Worm (Caenorhabditis elegans): Measurements from ENCODE around the gene F20G2.5.

F20G2.5 gene

DNA sequence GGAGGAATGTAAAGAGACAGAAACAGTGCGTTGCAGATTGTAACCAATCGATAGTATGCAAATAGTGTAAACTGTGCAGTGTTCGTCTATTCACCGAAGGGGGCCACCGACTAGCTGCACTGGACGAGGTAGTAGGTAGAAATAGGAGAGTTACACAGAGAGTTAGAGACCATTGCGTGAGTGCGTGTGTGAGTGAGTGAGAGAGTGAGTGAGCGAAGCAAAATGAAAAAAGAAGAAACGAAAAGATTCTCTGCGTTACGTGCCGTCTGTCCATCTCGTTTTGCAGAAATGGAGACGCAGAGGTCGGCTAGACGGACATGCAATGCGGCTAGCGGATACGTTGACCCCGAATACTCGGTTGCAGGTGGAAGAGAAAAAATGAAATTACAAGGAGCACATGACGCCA lies 37.2 kb downstream of the F20G2.5 start (continued):
- peak in 1 of 2 experiments; percentile 91 for TF ChIP-seq hif-1 (tag; optimal IDR thresholded peaks at IDR 0.05)
- TF ChIP-seq unc-62 (GFP tag; optimal IDR thresholded peaks at IDR 0.05 in 1 of 2): peak in 1 of 2 experiments; percentile 94
- no peak for TF ChIP-seq unc-62 (tag; optimal IDR thresholded peaks at IDR 0.05)
- TF ChIP-seq ZK337.2 (GFP tag; IDR thresholded peaks at IDR 0.05): no peak
- TF ChIP-seq nhr-28 (tag; optimal IDR thresholded peaks at IDR 0.05): peak; percentile 66
- 0 out of 2 replicates have a peak, but pooled peaks have one; percentile 27 for TF ChIP-seq F44E2.7 (GFP tag; IDR thresholded peaks at IDR 0.05)
- peak; percentile 17; the same call in 1 of the 2 replicates for TF ChIP-seq set-16 (GFP tag; IDR thresholded peaks at IDR 0.05)
- TF ChIP-seq F26F4.8 (GFP tag; conservative IDR thresholded peaks at IDR 0.05): no peak
- no peak for TF ChIP-seq zip-2 (tag; optimal IDR thresholded peaks at IDR 0.05)
- TF ChIP-seq lin-29 (GFP tag; IDR thresholded peaks at IDR 0.05): no peak
- peak; percentile 79 for TF ChIP-seq nhr-11 (tag; optimal IDR thresholded peaks at IDR 0.05)
- TF ChIP-seq egl-43 (GFP tag; IDR thresholded peaks at IDR 0.05): peak; percentile 55; the same call in 1 of the 2 replicates
- no peak for TF ChIP-seq lin-15B (tag; optimal IDR thresholded peaks at IDR 0.05)
- TF ChIP-seq ceh-28 (tag; optimal IDR thresholded peaks at IDR 0.05): peak; percentile 16
- TF ChIP-seq nhr-77 (tag; optimal IDR thresholded peaks at IDR 0.05): peak; percentile 21
- TF ChIP-seq ceh-20 (GFP tag; IDR thresholded peaks at IDR 0.05): peak; percentile 25; the same call in 1 of the 2 replicates
- no peak for TF ChIP-seq duxl-1 (tag; optimal IDR thresholded peaks at IDR 0.05; ENCODE audit: poor library complexity)
- TF ChIP-seq D1046.2 (GFP tag; IDR thresholded peaks at IDR 0.05): no peak
- TF ChIP-seq ces-1 (GFP tag; optimal IDR thresholded peaks at IDR 0.05): no peak
- no peak for TF ChIP-seq ama-1 (optimal IDR thresholded peaks at IDR 0.05)
- no peak for TF ChIP-seq pha-4 (GFP tag; IDR thresholded peaks at IDR 0.05)
- peak; percentile 28 for TF ChIP-seq pha-4 (tag; optimal IDR thresholded peaks at IDR 0.05)
- peak; percentile 66; the same call in 1 of the 2 replicates for TF ChIP-seq ctbp-1 (GFP tag; IDR thresholded peaks at IDR 0.05)
- peak; percentile 28 for TF ChIP-seq nhr-25 (tag; optimal IDR thresholded peaks at IDR 0.05; ENCODE audit: borderline replicate concordance, insufficient read depth)
- TF ChIP-seq madf-5 (GFP tag; IDR thresholded peaks at IDR 0.05): no peak
- TF ChIP-seq arid-1 (GFP tag; conservative IDR thresholded peaks at IDR 0.05): no peak
- no peak for TF ChIP-seq nhr-76 (tag; optimal IDR thresholded peaks at IDR 0.05)
- peak; percentile 49 for TF ChIP-seq hlh-30 (tag; optimal IDR thresholded peaks at IDR 0.05; ENCODE audit: insufficient read depth)
- peak; percentile 83 for TF ChIP-seq hlh-11 (tag; optimal IDR thresholded peaks at IDR 0.05)
- no peak for TF ChIP-seq mxl-2 (GFP tag; conservative IDR thresholded peaks at IDR 0.05)
- TF ChIP-seq php-3 (GFP tag; IDR thresholded peaks at IDR 0.05): no peak
- TF ChIP-seq nhr-237 (tag; optimal IDR thresholded peaks at IDR 0.05): no peak
- TF ChIP-seq dpl-1 (GFP tag; optimal IDR thresholded peaks at IDR 0.05): peak; percentile 19

DNA sequence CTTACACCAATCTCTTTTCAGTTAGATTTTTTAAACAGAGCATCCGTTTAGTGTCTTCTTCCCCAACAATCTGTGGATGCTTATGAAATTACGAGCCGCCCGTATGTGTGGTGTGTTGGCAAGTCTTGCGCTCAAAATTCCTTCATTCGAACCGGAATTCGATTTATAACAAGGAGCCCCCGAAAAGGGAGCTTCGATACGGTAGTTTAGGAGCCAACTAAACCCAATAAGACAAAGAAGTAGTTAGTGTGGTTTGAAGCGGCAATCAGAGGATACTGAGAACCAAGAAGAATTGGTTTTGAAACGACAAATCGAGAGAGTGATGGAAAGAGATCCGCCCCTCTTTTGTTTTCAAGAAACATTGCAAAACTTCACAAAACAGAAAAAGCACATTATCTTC lies 41.0 kb downstream of the F20G2.5 start:
- no peak for TF ChIP-seq nhr-28 (tag; optimal IDR thresholded peaks at IDR 0.05)
- no peak for TF ChIP-seq snpc-4 (tag; optimal IDR thresholded peaks at IDR 0.05)
- peak; percentile 47 for TF ChIP-seq ces-1 (GFP tag; optimal IDR thresholded peaks at IDR 0.05)
- TF ChIP-seq ama-1 (optimal IDR thresholded peaks at IDR 0.05): no peak
- no peak for TF ChIP-seq daf-12 (tag; optimal IDR thresholded peaks at IDR 0.05)

DNA sequence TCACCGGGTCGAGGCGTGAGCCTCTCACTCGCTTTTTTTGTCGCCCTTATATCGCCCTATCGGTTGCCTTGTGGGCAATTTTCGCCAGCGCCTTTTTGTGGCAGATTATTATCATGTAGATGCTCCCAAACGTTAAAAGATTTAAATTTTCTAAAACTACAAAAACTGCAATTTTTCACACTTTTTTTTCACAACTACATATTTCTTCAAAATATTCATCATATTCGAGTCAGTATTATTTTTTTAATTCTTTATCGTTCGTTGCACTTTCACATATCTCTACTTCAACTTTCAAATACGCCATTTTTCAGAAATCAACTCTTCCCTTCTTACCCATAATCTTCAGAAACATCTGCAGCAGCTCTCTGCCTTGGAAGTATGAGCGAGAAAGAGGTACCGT lies 41.6 kb downstream of the F20G2.5 start, which contains the start of gene ceh-24:
Gene ceh-24 (plus strand): TSS at position 301 of the 400 bp plus-strand sequence.
- TF ChIP-seq tag-97 (GFP tag; IDR thresholded peaks at IDR 0.05) (no peak), aly-2 (tag; optimal IDR thresholded peaks at IDR 0.05) (no peak), Y48G9A.11 (GFP tag; IDR thresholded peaks at IDR 0.05) (no peak), dve-1 (tag; optimal IDR thresholded peaks at IDR 0.05; ENCODE audit: insufficient read depth) (no peak), attf-4 (tag; optimal IDR thresholded peaks at IDR 0.05) (no peak), lin-1 (GFP tag; IDR thresholded peaks at IDR 0.05) (no peak), daf-8 (GFP tag; IDR thresholded peaks at IDR 0.05) (no peak), zip-11 (GFP tag; IDR thresholded peaks at IDR 0.05) (no peak), fkh-10 (GFP tag; optimal IDR thresholded peaks at IDR 0.05) (no peak), lin-38 (GFP tag; IDR thresholded peaks at IDR 0.05) (no peak), zip-2 (tag; optimal IDR thresholded peaks at IDR 0.05) (no peak), nhr-25 (tag; optimal IDR thresholded peaks at IDR 0.05; ENCODE audit: borderline replicate concordance, insufficient read depth) (no peak), skn-1 (tag; optimal IDR thresholded peaks at IDR 0.05) (no peak)

All from whole organism, L4 larva.